Fruit fly (Drosophila melanogaster): ENCODE results near the gene CG42371.
A peak's percentile ranks its signal among the peaks of the same experiment; 100 is the strongest.

The CG42371 gene

DNA sequence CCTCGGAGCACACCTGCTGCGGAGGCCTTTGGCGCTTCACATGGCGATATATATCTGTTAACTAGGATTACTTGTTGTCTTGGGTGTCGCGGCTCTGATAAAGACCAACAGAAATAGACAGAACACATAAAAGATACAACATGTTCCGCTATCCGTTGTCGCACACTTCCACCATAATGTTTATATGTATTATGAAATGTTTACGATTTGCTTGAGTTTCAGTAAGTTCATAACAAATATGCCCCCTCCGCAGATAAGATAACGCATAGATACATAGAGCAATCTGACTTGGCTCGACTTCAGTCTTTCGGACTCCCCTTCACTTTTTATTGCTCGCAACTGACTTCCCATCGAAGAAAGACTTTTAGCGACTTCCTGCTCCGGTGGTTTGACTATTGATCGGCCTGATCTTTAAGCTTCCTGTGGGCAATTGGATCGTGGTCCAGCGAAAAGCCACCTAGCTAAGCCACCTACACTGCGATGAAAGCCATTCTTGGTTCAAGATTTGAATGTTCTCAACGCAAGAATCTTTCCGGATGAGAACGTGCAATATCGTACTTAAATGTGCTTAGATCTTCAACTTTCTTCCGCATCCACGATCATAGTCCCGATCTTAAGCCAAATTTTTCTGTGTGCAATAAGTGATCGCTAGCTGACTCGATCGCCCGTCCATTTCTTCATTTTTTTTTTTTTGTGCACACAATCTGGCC, 48.7 kb downstream of the CG42371 start:
- TF ChIP-seq CG8159 (tag; optimal IDR thresholded peaks at IDR 0.05) (peak; percentile 73), CG17806 (tag; optimal IDR thresholded peaks at IDR 0.05) (peak; percentile 81), CG32121 (GFP tag; IDR thresholded peaks at IDR 0.05) (peak; percentile 52), CG13204 (GFP tag; optimal IDR thresholded peaks at IDR 0.05) (no peak), CG8301 (tag; optimal IDR thresholded peaks at IDR 0.05) (peak; percentile 91), CG4496 (GFP tag; IDR thresholded peaks at IDR 0.05) (peak; percentile 91), fd96Ca (GFP tag; IDR thresholded peaks at IDR 0.05) (peak; percentile 94), CG14655 (GFP tag; optimal IDR thresholded peaks at IDR 0.05) (peak; percentile 91), CG34367 (tag; optimal IDR thresholded peaks at IDR 0.05) (peak; percentile 63), rn (GFP tag; IDR thresholded peaks at IDR 0.05) (peak; percentile 68), CG9948 (tag; optimal IDR thresholded peaks at IDR 0.05) (peak; percentile 79), Pif1B (GFP tag; optimal IDR thresholded peaks at IDR 0.05) (peak; percentile 76), Ets98B (GFP tag; IDR thresholded peaks at IDR 0.05) (peak; percentile 80), Snoo (tag; optimal IDR thresholded peaks at IDR 0.05) (no peak), EcR (GFP tag; optimal IDR thresholded peaks at IDR 0.05) (no peak), CG15710 (tag; optimal IDR thresholded peaks at IDR 0.05) (peak; percentile 19), CG12605 (GFP tag; IDR thresholded peaks at IDR 0.05) (peak; percentile 46; the same call in 1 of the 2 replicates), gl (tag; optimal IDR thresholded peaks at IDR 0.05) (peak; percentile 43), D1 (tag; optimal IDR thresholded peaks at IDR 0.05) (no peak), CG10348 (GFP tag; IDR thresholded peaks at IDR 0.05) (no peak), Pif1A (GFP tag; optimal IDR thresholded peaks at IDR 0.05) (peak; percentile 71)

DNA sequence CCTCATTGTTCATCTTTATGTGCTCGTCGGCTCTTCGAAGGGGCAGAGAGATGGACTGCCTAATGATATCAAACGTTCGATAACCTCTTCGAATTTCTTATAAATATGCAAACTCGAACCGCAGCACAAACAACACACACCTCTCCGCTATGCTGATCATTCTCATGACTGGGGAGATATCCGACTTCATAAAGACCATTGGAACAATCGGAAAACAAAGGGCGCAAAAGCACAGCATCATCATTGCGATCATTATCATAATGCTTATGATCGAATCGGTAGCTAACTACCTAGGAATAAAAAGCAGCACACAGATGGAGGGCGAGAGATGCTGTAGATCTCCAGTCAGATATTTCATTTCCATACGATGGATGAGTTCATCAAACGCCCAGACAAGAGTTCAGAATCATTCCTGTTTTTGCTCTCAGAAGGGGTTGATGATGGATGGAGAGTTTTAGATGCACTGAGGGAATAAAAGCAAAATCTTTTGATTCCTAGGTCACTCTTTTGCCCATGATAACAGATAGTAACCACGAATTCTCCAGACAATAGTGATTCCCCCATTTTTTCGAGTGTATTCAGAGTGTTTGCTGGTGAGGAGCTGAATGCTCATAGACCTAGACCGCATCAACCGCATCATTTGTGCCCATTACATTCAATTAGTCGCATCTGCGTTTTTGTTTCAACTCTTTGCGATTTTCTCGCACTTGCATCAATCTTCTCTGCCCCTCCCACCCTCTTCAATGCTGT, 49.9 kb downstream of the CG42371 start:
- TF ChIP-seq D1 (tag; optimal IDR thresholded peaks at IDR 0.05) (no peak), CG17806 (tag; optimal IDR thresholded peaks at IDR 0.05) (peak; percentile 17), rn (GFP tag; IDR thresholded peaks at IDR 0.05) (no peak), Pif1B (GFP tag; optimal IDR thresholded peaks at IDR 0.05) (no peak), EcR (GFP tag; optimal IDR thresholded peaks at IDR 0.05) (no peak), CG9948 (tag; optimal IDR thresholded peaks at IDR 0.05) (peak; percentile 20), Snoo (tag; optimal IDR thresholded peaks at IDR 0.05) (no peak), CG14655 (GFP tag; optimal IDR thresholded peaks at IDR 0.05) (peak; percentile 44), fd96Ca (GFP tag; IDR thresholded peaks at IDR 0.05) (no peak), CG8159 (tag; optimal IDR thresholded peaks at IDR 0.05) (peak; percentile 3), Pif1A (GFP tag; optimal IDR thresholded peaks at IDR 0.05) (no peak), CG4496 (GFP tag; IDR thresholded peaks at IDR 0.05) (peak; percentile 36; the same call in 1 of the 3 replicates), CG8301 (tag; optimal IDR thresholded peaks at IDR 0.05) (peak; percentile 32), CG15710 (tag; optimal IDR thresholded peaks at IDR 0.05) (peak; percentile 7)
